Worm (Caenorhabditis elegans) whole organism, L4/young adult: Measurements from ENCODE around the gene asp-8.

Experiments
- W03F9.2 ChIP-seq: fragments of 150-350 bp; optimal IDR thresholded peaks from 2 replicates; lab custom pipeline; 2014; ENCODE audit warnings: missing biosample characterization, missing genetic modification characterization
- him-1 ChIP-seq: sonication (generic microtip); optimal IDR thresholded peaks from 2 replicates; lab custom pipeline; 2016; ENCODE audit warnings: missing genotype, missing genetic modification reagents, missing genetic modification characterization, missing compliant biosample characterization

DNA sequence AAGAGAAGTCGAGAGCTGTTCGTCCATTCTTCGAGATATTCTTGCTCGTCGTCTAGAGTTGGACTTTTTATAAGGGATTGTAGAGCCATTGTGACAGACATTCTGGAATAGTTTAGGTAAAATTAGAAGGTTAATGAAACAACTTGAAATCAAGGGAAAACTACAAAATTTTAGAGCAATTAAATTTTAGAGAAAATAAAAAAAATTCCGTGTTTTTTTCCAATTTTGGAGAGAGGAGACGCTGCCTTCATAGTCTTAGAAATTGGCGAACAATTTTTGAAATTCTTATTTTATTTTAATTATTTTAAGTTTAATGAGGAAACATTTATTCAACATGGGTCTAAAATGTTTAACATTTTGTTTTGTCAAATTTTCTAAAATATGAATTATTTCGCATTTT lies 47.2 kb downstream of the asp-8 start, which contains the start of gene C50H11.13:
- no peak for TF ChIP-seq W03F9.2 (tag; lab: Kevin White, UChicago)
- no peak for TF ChIP-seq him-1 (tag; lab: Kevin White, UChicago)
